Fruit fly (Drosophila melanogaster) whole organism, wandering third instar larva: ENCODE results near the gene Ir75b.

ENCODE experiments used
- Abd-B ChIP-seq: fragments of >200 bp; optimal IDR thresholded peaks from 2 replicates; lab custom pipeline; 2017; ENCODE audit warnings: missing biosample characterization, missing genetic modification characterization
- CG32264 ChIP-seq: fragments of 200-800 bp; sonication (Bioruptor generic); optimal IDR thresholded peaks from 2 replicates; lab custom pipeline; 2016; ENCODE audit warnings: missing biosample characterization, missing genetic modification characterization
- CG9705 ChIP-seq: fragments of 200-800 bp; sonication (Bioruptor generic); optimal IDR thresholded peaks from 2 replicates; lab custom pipeline; 2018; ENCODE audit warnings: missing biosample characterization, mild to moderate bottlenecking, missing genetic modification characterization
- CrebA ChIP-seq: fragments of 200-800 bp; sonication (Bioruptor generic); optimal IDR thresholded peaks from 2 replicates; lab custom pipeline; 2016; ENCODE audit warnings: missing biosample characterization, mild to moderate bottlenecking, missing genetic modification characterization, borderline replicate concordance
- Dfd ChIP-seq: fragments of >200 bp; optimal IDR thresholded peaks from 2 replicates; lab custom pipeline; 2017; ENCODE audit warnings: missing biosample characterization, missing genetic modification characterization
- GATAd ChIP-seq: sonication (Bioruptor generic); optimal IDR thresholded peaks from 2 replicates; lab custom pipeline; 2016; ENCODE audit warnings: missing biosample characterization, missing genetic modification characterization
- HLH106 ChIP-seq: fragments of 200-800 bp; optimal IDR thresholded peaks from 3 replicates; lab custom pipeline; 2019; ENCODE audit warnings: missing biosample characterization, mild to moderate bottlenecking, missing genetic modification characterization, moderate library complexity
- Hnf4 ChIP-seq: fragments of 200-800 bp; sonication (Bioruptor generic); optimal IDR thresholded peaks from 2 replicates; lab custom pipeline; 2016; ENCODE audit warnings: missing biosample characterization, mild to moderate bottlenecking, missing genetic modification characterization
- Hr78 ChIP-seq: fragments of >200 bp; optimal IDR thresholded peaks from 2 replicates; lab custom pipeline; 2017; ENCODE audit warnings: missing biosample characterization, missing genetic modification characterization
- Hr83 ChIP-seq: fragments of 200-300 bp; sonication (Bioruptor generic); optimal IDR thresholded peaks from 2 replicates; lab custom pipeline; 2016; ENCODE audit warnings: missing biosample characterization, mild to moderate bottlenecking, missing genetic modification characterization, moderate library complexity; ENCODE audit not compliant: poor library complexity, severe bottlenecking
- Jra ChIP-seq: sonication (Bioruptor generic); optimal IDR thresholded peaks from 2 replicates; lab custom pipeline; 2016; ENCODE audit warnings: missing biosample characterization, missing genetic modification characterization
- Mio ChIP-seq: sonication (Bioruptor generic); optimal IDR thresholded peaks from 2 replicates; lab custom pipeline; 2016; ENCODE audit warnings: missing biosample characterization, missing genetic modification characterization
- Myc ChIP-seq: fragments of >200 bp; optimal IDR thresholded peaks from 2 replicates; lab custom pipeline; 2017
- N ChIP-seq: fragments of >200 bp; optimal IDR thresholded peaks from 2 replicates; lab custom pipeline; 2018; ENCODE audit warnings: missing biosample characterization, missing external identifiers, missing genetic modification characterization
- OdsH ChIP-seq: fragments of 200-800 bp; sonication (Bioruptor generic); optimal IDR thresholded peaks from 2 replicates; lab custom pipeline; 2016; ENCODE audit warnings: missing biosample characterization, mild to moderate bottlenecking, missing genetic modification characterization
- Rel ChIP-seq, 2 experiments: fragments of 200-800 bp; sonication (Bioruptor generic) in 1 of 2; optimal IDR thresholded peaks; 2 replicates in 1 of 2; 3 replicates in 1 of 2; lab custom pipeline; 2016 to 2019; ENCODE audit warnings: mild to moderate bottlenecking in 2 of 2, missing biosample characterization in 2 of 2, missing genetic modification characterization in 2 of 2, moderate library complexity in 1 of 2
- Sp1 ChIP-seq: fragments of 200-800 bp; sonication (Bioruptor generic); optimal IDR thresholded peaks from 3 replicates; lab custom pipeline; 2019; ENCODE audit warnings: missing biosample characterization, mild to moderate bottlenecking, missing genetic modification characterization, moderate library complexity
- Vsx2 ChIP-seq: fragments of 200-300, 225-300 bp; sonication (Bioruptor generic); optimal IDR thresholded peaks from 2 replicates; lab custom pipeline; 2018; ENCODE audit warnings: missing biosample characterization, missing genetic modification characterization; ENCODE audit not compliant: partially characterized antibody
- br ChIP-seq: fragments of 200-800 bp; sonication (Bioruptor generic); optimal IDR thresholded peaks from 2 replicates; lab custom pipeline; 2016; ENCODE audit warnings: missing biosample characterization, missing genetic modification characterization
- brk ChIP-seq: fragments of 200-800 bp; sonication (Bioruptor generic); optimal IDR thresholded peaks from 2 replicates; lab custom pipeline; 2016; ENCODE audit warnings: missing biosample characterization, mild to moderate bottlenecking, missing genetic modification characterization
- dl ChIP-seq, 2 experiments: fragments of 175-275, 200-275 bp in 1 of 2; fragments of 200-275 bp in 1 of 2; sonication (Bioruptor generic); optimal IDR thresholded peaks; lab custom pipeline; 2018; ENCODE audit warnings: mild to moderate bottlenecking in 2 of 2, missing biosample characterization in 2 of 2, missing genetic modification characterization in 2 of 2, moderate library complexity in 2 of 2; ENCODE audit not compliant: partially characterized antibody in 2 of 2, insufficient read depth in 1 of 2
- dmrt93B ChIP-seq: fragments of 200-800 bp; sonication (Bioruptor generic); optimal IDR thresholded peaks from 2 replicates; lab custom pipeline; 2018; ENCODE audit warnings: missing biosample characterization, mild to moderate bottlenecking, missing genetic modification characterization
- dsf ChIP-seq: sonication (Bioruptor generic); optimal IDR thresholded peaks from 2 replicates; lab custom pipeline; 2016; ENCODE audit warnings: missing biosample characterization, missing genetic modification characterization, borderline replicate concordance
- ey ChIP-seq: fragments of 200-800 bp; sonication (Bioruptor generic); optimal IDR thresholded peaks from 2 replicates; lab custom pipeline; 2016; ENCODE audit warnings: missing biosample characterization, missing genetic modification characterization
- foxo ChIP-seq, 2 experiments: fragments of 200-800 bp; sonication (Bioruptor generic); optimal IDR thresholded peaks; 2 replicates in 1 of 2; 3 replicates in 1 of 2; lab custom pipeline; 2016 to 2017; ENCODE audit warnings: missing biosample characterization in 2 of 2, missing genetic modification characterization in 2 of 2
- fru ChIP-seq: fragments of 200-800 bp; sonication (Bioruptor generic); optimal IDR thresholded peaks from 3 replicates; lab custom pipeline; 2016; ENCODE audit warnings: missing biosample characterization, mild to moderate bottlenecking, missing genetic modification characterization
- h ChIP-seq: fragments of 200-800 bp; sonication (Bioruptor generic); optimal IDR thresholded peaks from 3 replicates; lab custom pipeline; 2016; ENCODE audit warnings: missing biosample characterization, mild to moderate bottlenecking, missing genetic modification characterization
- jim ChIP-seq: fragments of 175-275, 200-325 bp; sonication (Bioruptor generic); optimal IDR thresholded peaks from 2 replicates; lab custom pipeline; 2016; ENCODE audit warnings: missing biosample characterization, mild to moderate bottlenecking, missing genetic modification characterization
- lola ChIP-seq: fragments of >200 bp; optimal IDR thresholded peaks from 2 replicates; lab custom pipeline; 2017; ENCODE audit warnings: missing biosample characterization, missing genetic modification characterization
- pan ChIP-seq: fragments of >200 bp; optimal IDR thresholded peaks from 2 replicates; lab custom pipeline; 2017
- psq ChIP-seq: fragments of 200-800 bp; sonication (Bioruptor generic); optimal IDR thresholded peaks from 3 replicates; lab custom pipeline; 2017; ENCODE audit warnings: missing biosample characterization, mild to moderate bottlenecking, missing genetic modification characterization, moderate library complexity
- rgr ChIP-seq: fragments of 200-800 bp; sonication (Bioruptor generic); optimal IDR thresholded peaks from 3 replicates; lab custom pipeline; 2016; ENCODE audit warnings: missing biosample characterization, mild to moderate bottlenecking, missing genetic modification characterization
- sage ChIP-seq: fragments of 200-800 bp; sonication (Bioruptor generic); optimal IDR thresholded peaks from 2 replicates; lab custom pipeline; 2016; ENCODE audit warnings: missing biosample characterization, mild to moderate bottlenecking, missing genetic modification characterization
- sv ChIP-seq: fragments of 200-800 bp; sonication (Bioruptor generic); optimal IDR thresholded peaks from 3 replicates; lab custom pipeline; 2016; ENCODE audit warnings: missing biosample characterization, missing genetic modification characterization
- usp ChIP-seq: fragments of >200 bp; optimal IDR thresholded peaks from 2 replicates; lab custom pipeline; 2017; ENCODE audit warnings: missing biosample characterization, missing genetic modification characterization
- woc ChIP-seq: sonication (Bioruptor generic); optimal IDR thresholded peaks from 2 replicates; lab custom pipeline; 2016; ENCODE audit warnings: missing biosample characterization, mild to moderate bottlenecking, missing genetic modification characterization

The Ir75b gene

dm6 chr3L:17806357-17807025 is 13.5 kb downstream of the Ir75b start, which contains the start of gene CG32187:
CG32187 (minus strand) TSS chr3L:17806365.
- TF ChIP-seq Dfd (GFP tag; lab: Kevin White, UChicago) (no peak), Jra (GFP tag; lab: Kevin White, UChicago) (no peak), fru (GFP tag; lab: Kevin White, UChicago) (no peak), dsf (GFP tag; lab: Kevin White, UChicago) (no peak), h (GFP tag; lab: Kevin White, UChicago) (no peak), CG32264 (no peak), ey (no peak), Myc (lab: Kevin White, UChicago) (no peak), br (no peak), rgr (GFP tag; lab: Kevin White, UChicago) (no peak), Hr83 (GFP tag; lab: Kevin White, UChicago) (no peak), dmrt93B (no peak), CrebA (GFP tag; lab: Kevin White, UChicago) (no peak)
- TF ChIP-seq, all 38 proteins: peak for 0

- peak; percentile 3 for TF ChIP-seq psq (GFP tag; lab: Kevin White, UChicago)
- TF ChIP-seq foxo (GFP tag; optimal IDR thresholded peaks at IDR 0.05; lab: Kevin White, UChicago) = peak in 1 of 2 experiments; percentile 44
- no peak for TF ChIP-seq CG32264
- peak; percentile 61 for TF ChIP-seq Myc (lab: Kevin White, UChicago)
- no peak for TF ChIP-seq dl (GFP tag; optimal IDR thresholded peaks at IDR 0.05; lab: Kevin White, UChicago; ENCODE audit: insufficient read depth in 1 of 2, partially characterized antibody in 2 of 2)
- peak; percentile 36 for TF ChIP-seq rgr (GFP tag; lab: Kevin White, UChicago)
- TF ChIP-seq, all 38 proteins: peak for 4
Observed at dm6 chr3L:17804511-17804910, 15.5 kb downstream of the Ir75b start, which contains the start of gene ais. ais (minus strand) TSS chr3L:17804715.

dm6 chr3L:17802107-17802506 is 17.9 kb downstream of the Ir75b start, which contains the start of gene NUCB1:
NUCB1 (minus strand) TSS chr3L:17802279.
- TF ChIP-seq dsf (GFP tag; lab: Kevin White, UChicago) (no peak), CrebA (GFP tag; lab: Kevin White, UChicago) (peak; percentile 25), br (peak; percentile 1), fru (GFP tag; lab: Kevin White, UChicago) (peak; percentile 18), ey (no peak), GATAd (peak; percentile 26), Hr83 (GFP tag; lab: Kevin White, UChicago) (peak; percentile 70), rgr (GFP tag; lab: Kevin White, UChicago) (peak; percentile 54), dmrt93B (no peak), dl (GFP tag; optimal IDR thresholded peaks at IDR 0.05; lab: Kevin White, UChicago; ENCODE audit: insufficient read depth in 1 of 2, partially characterized antibody in 2 of 2) (no peak), woc (GFP tag; lab: Kevin White, UChicago) (peak; percentile 93), foxo (GFP tag; optimal IDR thresholded peaks at IDR 0.05; lab: Kevin White, UChicago) (peak in 1 of 2 experiments; percentile 46), Jra (GFP tag; lab: Kevin White, UChicago) (no peak), psq (GFP tag; lab: Kevin White, UChicago) (no peak), CG9705 (GFP tag; lab: Kevin White, UChicago) (peak; percentile 27), Hr78 (no peak), N (GFP tag; lab: Kevin White, UChicago) (no peak), Vsx2 (GFP tag; lab: Kevin White, UChicago) (no peak), Abd-B (no peak), HLH106 (no peak), Sp1 (GFP tag; lab: Kevin White, UChicago) (no peak), h (GFP tag; lab: Kevin White, UChicago) (peak; percentile 55), pan (lab: Kevin White, UChicago) (no peak), brk (GFP tag; lab: Kevin White, UChicago) (no peak), sage (GFP tag; lab: Kevin White, UChicago) (no peak), OdsH (no peak), usp (GFP tag; lab: Kevin White, UChicago) (no peak), Hnf4 (GFP tag; lab: Kevin White, UChicago) (no peak), sv (peak; percentile 26), CG32264 (no peak), Rel (GFP tag; optimal IDR thresholded peaks at IDR 0.05; lab: Kevin White, UChicago) (no peak), Rel (tag; optimal IDR thresholded peaks at IDR 0.05; lab: Kevin White, UChicago) (peak; percentile 94), Mio (GFP tag; lab: Kevin White, UChicago) (no peak), jim (GFP tag; lab: Kevin White, UChicago) (peak; percentile 5), lola (no peak), Myc (lab: Kevin White, UChicago) (peak; percentile 85)
- TF ChIP-seq, all 38 proteins: peak for 14
